Fruit fly (Drosophila melanogaster) S2 (cell line): ENCODE data around the gene CG33061.

Source experiments
- CG8478 ChIP-seq: fragments of >200 bp; optimal IDR thresholded peaks from 2 replicates; lab custom pipeline; 2018
- CTCF ChIP-seq, 2 experiments: fragments of >200 bp; optimal IDR thresholded peaks; 2 replicates each; lab custom pipeline; 2018

DNA sequence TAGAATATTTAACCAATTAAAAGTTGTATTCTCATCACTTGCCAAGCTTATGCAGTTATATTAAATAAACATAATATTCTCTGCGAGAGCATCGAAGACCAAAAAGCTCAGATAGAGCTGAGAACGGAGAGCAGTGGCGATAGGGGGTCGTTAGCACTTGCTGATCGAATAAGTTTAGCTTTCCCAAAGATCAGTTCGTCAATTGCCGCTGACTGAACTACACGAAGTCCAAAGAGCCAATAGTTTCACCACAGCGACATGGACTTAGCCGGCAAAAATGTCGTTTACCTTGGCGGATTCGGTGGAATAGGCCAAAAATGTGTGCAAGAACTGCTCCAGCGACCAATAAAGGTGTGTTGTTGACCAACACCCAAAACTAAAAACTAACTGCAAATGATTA lies 38.6 kb downstream of the CG33061 start, which contains the start of gene CG4842:
- TF ChIP-seq CG8478, result no peak
- TF ChIP-seq CTCF (optimal IDR thresholded peaks at IDR 0.05; lab: Kevin White, UChicago), result no peak
